Fruit fly (Drosophila melanogaster) whole organism, embryonic: ENCODE data around the gene CG14721.

Experiments used
- Atf-2 ChIP-seq: fragments of 200-800 bp; sonication (Bioruptor generic); optimal IDR thresholded peaks from 2 replicates; lab custom pipeline; 2016; ENCODE audit warnings: missing biosample characterization, missing genetic modification characterization
- CG11398 ChIP-seq: fragments of 200-800 bp; sonication (Bioruptor generic); optimal IDR thresholded peaks from 2 replicates; lab custom pipeline; 2016; ENCODE audit warnings: missing biosample characterization, missing genetic modification characterization
- CG11723 ChIP-seq: fragments of 200-800 bp; sonication (Bioruptor generic); optimal IDR thresholded peaks from 2 replicates; lab custom pipeline; 2017; ENCODE audit warnings: missing biosample characterization, mild to moderate bottlenecking, missing genetic modification characterization
- CG12219 ChIP-seq: fragments of 200-800 bp; sonication (Bioruptor generic); optimal IDR thresholded peaks from 3 replicates; lab custom pipeline; 2018; ENCODE audit warnings: missing biosample characterization, mild to moderate bottlenecking, missing genetic modification characterization
- CG14667 ChIP-seq: fragments of 200-800 bp; sonication (Bioruptor generic); IDR thresholded peaks from 2 replicates; pipeline ENCODE4 v1.3.6; 2022; ENCODE audit warnings: missing biosample characterization, missing genetic modification characterization
- CG15269 ChIP-seq: fragments of 200-800 bp; sonication (Bioruptor generic); optimal IDR thresholded peaks from 2 replicates; lab custom pipeline; 2018; ENCODE audit warnings: missing biosample characterization, mild to moderate bottlenecking, missing genetic modification characterization, moderate library complexity
- CG1602 ChIP-seq: fragments of 200-800 bp; sonication (Bioruptor generic); optimal IDR thresholded peaks from 3 replicates; lab custom pipeline; 2016; ENCODE audit warnings: missing biosample characterization, missing genetic modification characterization
- CG16863 ChIP-seq: fragments of 200-800 bp; sonication (Bioruptor generic); optimal IDR thresholded peaks from 3 replicates; lab custom pipeline; 2016; ENCODE audit warnings: missing biosample characterization, missing genetic modification characterization
- CG17385 ChIP-seq: fragments of 200-800 bp; sonication (Bioruptor generic); optimal IDR thresholded peaks from 3 replicates; lab custom pipeline; 2018; ENCODE audit warnings: missing biosample characterization, mild to moderate bottlenecking, missing genetic modification characterization
- CG18764 ChIP-seq: fragments of 200-800 bp; sonication (Bioruptor generic); optimal IDR thresholded peaks from 3 replicates; lab custom pipeline; 2016; ENCODE audit warnings: missing biosample characterization, missing genetic modification characterization
- CG2875 ChIP-seq: fragments of 200-800 bp; sonication (Bioruptor generic); optimal IDR thresholded peaks from 2 replicates; lab custom pipeline; 2017; ENCODE audit warnings: missing biosample characterization, mild to moderate bottlenecking, missing genetic modification characterization, missing genetic modification reagents
- CG31441 ChIP-seq: fragments of 200-800 bp; sonication (Bioruptor generic); IDR thresholded peaks from 2 replicates; pipeline ENCODE4 v1.3.6; 2022; ENCODE audit warnings: missing biosample characterization, missing genetic modification characterization
- CG3163 ChIP-seq: fragments of 200-800 bp; sonication (Bioruptor generic); optimal IDR thresholded peaks from 3 replicates; lab custom pipeline; 2016; ENCODE audit warnings: missing biosample characterization, missing genetic modification characterization
- CG4617 ChIP-seq: fragments of 200-800 bp; sonication (Bioruptor generic); optimal IDR thresholded peaks from 3 replicates; lab custom pipeline; 2016; ENCODE audit warnings: missing biosample characterization, missing genetic modification characterization, borderline replicate concordance
- CG6654 ChIP-seq: fragments of 200-800 bp; sonication (Bioruptor generic); optimal IDR thresholded peaks from 2 replicates; lab custom pipeline; 2017; ENCODE audit warnings: missing biosample characterization, mild to moderate bottlenecking, missing genetic modification characterization
- CG6791 ChIP-seq: fragments of 200-800 bp; sonication (Bioruptor generic); IDR thresholded peaks from 3 replicates; pipeline ENCODE4 v1.3.6; 2022; ENCODE audit warnings: missing biosample characterization, missing genetic modification characterization; ENCODE audit not compliant: partially characterized antibody
- CG7928 ChIP-seq: fragments of 200-800 bp; sonication (Bioruptor generic); optimal IDR thresholded peaks from 2 replicates; lab custom pipeline; 2017; ENCODE audit warnings: missing biosample characterization, mild to moderate bottlenecking, missing genetic modification characterization
- CG9215 ChIP-seq: fragments of 200-800 bp; sonication (Bioruptor generic); IDR thresholded peaks from 2 replicates; pipeline ENCODE4 v1.3.6; 2022; ENCODE audit warnings: missing biosample characterization, missing genetic modification characterization
- CG9727 ChIP-seq: fragments of 200-800 bp; sonication (Bioruptor generic); optimal IDR thresholded peaks from 3 replicates; lab custom pipeline; 2017; ENCODE audit warnings: missing biosample characterization, mild to moderate bottlenecking, missing genetic modification characterization
- D ChIP-seq, 2 experiments: fragments of 200-800 bp in 1 of 2; fragments of >200 bp in 1 of 2; sonication (Bioruptor generic) in 1 of 2; optimal IDR thresholded peaks; 2 replicates in 1 of 2; 3 replicates in 1 of 2; lab custom pipeline; 2017; ENCODE audit warnings: mild to moderate bottlenecking in 1 of 2, missing biosample characterization in 1 of 2, missing genetic modification characterization in 1 of 2, missing genetic modification reagents in 1 of 2
- D19A ChIP-seq: fragments of 200-800 bp; optimal IDR thresholded peaks from 3 replicates; lab custom pipeline; 2019; ENCODE audit warnings: missing biosample characterization, mild to moderate bottlenecking, missing genetic modification characterization, moderate library complexity
- Dref ChIP-seq: fragments of 200-800 bp; sonication (Bioruptor generic); IDR thresholded peaks from 2 replicates; pipeline ENCODE4 v1.3.6; 2022; ENCODE audit warnings: missing biosample characterization, missing genetic modification characterization
- MBD-R2 ChIP-seq: fragments of 200-800 bp; sonication (Bioruptor generic); IDR thresholded peaks from 2 replicates; pipeline ENCODE4 v1.3.6; 2022; ENCODE audit warnings: missing biosample characterization, missing genetic modification characterization
- Oaz ChIP-seq: fragments of 200-800 bp; sonication (Bioruptor generic); IDR thresholded peaks from 2 replicates; pipeline ENCODE4 v1.3.6; 2022; ENCODE audit warnings: missing biosample characterization, missing genetic modification characterization
- Ptx1 ChIP-seq: fragments of 200-800 bp; sonication (Bioruptor generic); IDR thresholded peaks from 2 replicates; pipeline ENCODE4 v1.3.6; 2022; ENCODE audit warnings: missing biosample characterization, missing genetic modification characterization
- Side ChIP-seq: fragments of 200-800 bp; sonication (Bioruptor generic); optimal IDR thresholded peaks from 2 replicates; lab custom pipeline; 2016; ENCODE audit warnings: missing biosample characterization, missing genetic modification characterization
- Sox100B ChIP-seq: fragments of 200-800 bp; sonication (Bioruptor generic); optimal IDR thresholded peaks from 3 replicates; lab custom pipeline; 2018; ENCODE audit warnings: missing biosample characterization, mild to moderate bottlenecking, missing genetic modification characterization
- Stat92E ChIP-seq, 3 experiments: fragments of >200 bp in 2 of 3; fragments of 200-800 bp in 1 of 3; sonication (Bioruptor generic) in 1 of 3; optimal IDR thresholded peaks; 2 replicates each; lab custom pipeline; 2017 to 2019; ENCODE audit warnings: missing biosample characterization in 3 of 3, missing genetic modification characterization in 3 of 3, mild to moderate bottlenecking in 1 of 3, moderate library complexity in 1 of 3
- Trl ChIP-seq, 3 experiments: fragments of >200 bp in 2 of 3; fragments of 200-800 bp in 1 of 3; sonication (Bioruptor generic) in 1 of 3; optimal IDR thresholded peaks; 2 replicates in 1 of 3; 3 replicates in 2 of 3; lab custom pipeline; 2016 to 2017; ENCODE audit warnings: missing biosample characterization in 1 of 3, missing genetic modification characterization in 1 of 3
- abd-A ChIP-seq: fragments of 200-800 bp; sonication (Bioruptor generic); optimal IDR thresholded peaks from 3 replicates; lab custom pipeline; 2019; ENCODE audit warnings: missing biosample characterization, mild to moderate bottlenecking, missing genetic modification characterization, moderate library complexity
- bigmax ChIP-seq: fragments of 200-800 bp; sonication (Bioruptor generic); optimal IDR thresholded peaks from 2 replicates; lab custom pipeline; 2018; ENCODE audit warnings: missing biosample characterization, mild to moderate bottlenecking, missing genetic modification characterization
- bowl ChIP-seq: fragments of 200-800 bp; sonication (Bioruptor generic); IDR thresholded peaks from 2 replicates; pipeline ENCODE4 v1.3.6; 2022; ENCODE audit warnings: missing biosample characterization, missing genetic modification characterization
- chn ChIP-seq: fragments of 200-800 bp; sonication (Bioruptor generic); optimal IDR thresholded peaks from 2 replicates; lab custom pipeline; 2016; ENCODE audit warnings: missing biosample characterization, missing genetic modification characterization
- cwo ChIP-seq: fragments of 200-800 bp; sonication (Bioruptor generic); optimal IDR thresholded peaks from 3 replicates; lab custom pipeline; 2017; ENCODE audit warnings: missing biosample characterization, missing genetic modification characterization, mild to moderate bottlenecking, moderate library complexity, missing genetic modification reagents
- dati ChIP-seq: fragments of 200-800 bp; sonication (Bioruptor generic); IDR thresholded peaks from 2 replicates; pipeline ENCODE4 v1.3.6; 2022; ENCODE audit warnings: missing biosample characterization, missing genetic modification characterization
- dmrt99B ChIP-seq: fragments of 200-800 bp; sonication (Bioruptor generic); optimal IDR thresholded peaks from 2 replicates; lab custom pipeline; 2018; ENCODE audit warnings: missing biosample characterization, mild to moderate bottlenecking, missing genetic modification characterization, moderate library complexity
- fd64A ChIP-seq: fragments of 200-800 bp; sonication (Bioruptor generic); optimal IDR thresholded peaks from 3 replicates; lab custom pipeline; 2018; ENCODE audit warnings: missing biosample characterization, mild to moderate bottlenecking, missing genetic modification characterization
- kay ChIP-seq: fragments of 200-800 bp; sonication (Bioruptor generic); optimal IDR thresholded peaks from 2 replicates; lab custom pipeline; 2016; ENCODE audit warnings: missing biosample characterization, missing genetic modification characterization
- lab ChIP-seq: fragments of 200-800 bp; sonication (Bioruptor generic); optimal IDR thresholded peaks from 3 replicates; lab custom pipeline; 2017; ENCODE audit warnings: missing biosample characterization, missing genetic modification characterization, mild to moderate bottlenecking, moderate library complexity, missing genetic modification reagents
- lilli ChIP-seq: fragments of 200-800 bp; sonication (Bioruptor generic); optimal IDR thresholded peaks from 3 replicates; lab custom pipeline; 2016; ENCODE audit warnings: missing biosample characterization, missing genetic modification characterization
- luna ChIP-seq: fragments of 200-800 bp; sonication (Bioruptor generic); optimal IDR thresholded peaks from 2 replicates; lab custom pipeline; 2016; ENCODE audit warnings: missing biosample characterization, missing genetic modification characterization
- mam ChIP-seq: fragments of 200-800 bp; sonication (Bioruptor generic); optimal IDR thresholded peaks from 3 replicates; lab custom pipeline; 2016; ENCODE audit warnings: missing biosample characterization, missing genetic modification characterization
- mirr ChIP-seq: fragments of 200-800 bp; sonication (Bioruptor generic); optimal IDR thresholded peaks from 3 replicates; lab custom pipeline; 2018; ENCODE audit warnings: missing biosample characterization, mild to moderate bottlenecking, missing genetic modification characterization
- org-1 ChIP-seq: fragments of 200-800 bp; sonication (Bioruptor generic); optimal IDR thresholded peaks from 2 replicates; lab custom pipeline; 2017; ENCODE audit warnings: missing biosample characterization, missing genetic modification characterization
- pnt ChIP-seq: fragments of 200-800 bp; sonication (Bioruptor generic); optimal IDR thresholded peaks from 3 replicates; lab custom pipeline; 2016; ENCODE audit warnings: missing biosample characterization, missing genetic modification characterization
- slbo ChIP-seq: fragments of 200-800 bp; sonication (Bioruptor generic); IDR thresholded peaks from 2 replicates; pipeline ENCODE4 v1.3.6; 2022; ENCODE audit warnings: missing biosample characterization, missing genetic modification characterization
- stwl ChIP-seq: fragments of 200-800 bp; sonication (Bioruptor generic); optimal IDR thresholded peaks from 3 replicates; lab custom pipeline; 2018; ENCODE audit warnings: missing biosample characterization, mild to moderate bottlenecking, missing genetic modification characterization, moderate library complexity
- tna ChIP-seq: fragments of 200-800 bp; sonication (Bioruptor generic); IDR thresholded peaks from 2 replicates; pipeline ENCODE4 v1.3.6; 2022; ENCODE audit warnings: missing biosample characterization, missing genetic modification characterization; ENCODE audit not compliant: partially characterized antibody
- wdn ChIP-seq: fragments of 200-800 bp; sonication (Bioruptor generic); IDR thresholded peaks from 2 replicates; pipeline ENCODE4 v1.3.6; 2022; ENCODE audit warnings: missing biosample characterization, missing genetic modification characterization
- yki ChIP-seq: fragments of >200 bp; optimal IDR thresholded peaks from 3 replicates; lab custom pipeline; 2018

The CG14721 gene

dm6 chr3R:11758507-11759184 lies 23.4 kb downstream of the CG14721 start (continued):
- TF ChIP-seq CG14667, result no peak
- no peak for TF ChIP-seq CG31441
- TF ChIP-seq CG6791 (GFP tag; lab: Robert Waterston, UW), result no peak
- TF ChIP-seq CG2875 (GFP tag; lab: Kevin White, UChicago), result no peak
- peak; percentile 53 for TF ChIP-seq abd-A
- no peak for TF ChIP-seq Oaz (GFP tag; lab: Robert Waterston, UW)
- no peak for TF ChIP-seq D19A (tag; lab: Kevin White, UChicago)
- TF ChIP-seq CG1602 (GFP tag; lab: Kevin White, UChicago), result no peak
- TF ChIP-seq mirr (GFP tag; lab: Kevin White, UChicago), result peak; percentile 54
- no peak for TF ChIP-seq CG9215 (GFP tag; lab: Robert Waterston, UW)
- peak; percentile 48 for TF ChIP-seq CG3163 (GFP tag; lab: Kevin White, UChicago)
- peak; percentile 25 for TF ChIP-seq CG9727
- peak; percentile 92 for TF ChIP-seq CG17385 (GFP tag; lab: Kevin White, UChicago)
- no peak for TF ChIP-seq luna (GFP tag; lab: Kevin White, UChicago)
- TF ChIP-seq dati (GFP tag; lab: Robert Waterston, UW), result no peak
- TF ChIP-seq CG18764 (GFP tag; lab: Kevin White, UChicago), result no peak
- TF ChIP-seq dmrt99B (tag; lab: Kevin White, UChicago), result no peak
- no peak for TF ChIP-seq CG16863 (GFP tag; lab: Kevin White, UChicago)
- TF ChIP-seq Stat92E (GFP tag; optimal IDR thresholded peaks at IDR 0.05; lab: Kevin White, UChicago), result no peak
- no peak for TF ChIP-seq pnt (GFP tag; lab: Kevin White, UChicago)
- no peak for TF ChIP-seq CG4617
- no peak for TF ChIP-seq bowl (GFP tag; lab: Robert Waterston, UW)
- no peak for TF ChIP-seq cwo (GFP tag; lab: Kevin White, UChicago)
- TF ChIP-seq CG6654 (GFP tag; lab: Kevin White, UChicago), result no peak
- no peak for TF ChIP-seq tna (GFP tag; lab: Robert Waterston, UW)
- TF ChIP-seq slbo (GFP tag; lab: Robert Waterston, UW), result no peak
- TF ChIP-seq CG15269 (tag; lab: Kevin White, UChicago), result no peak
- TF ChIP-seq D (optimal IDR thresholded peaks at IDR 0.05; lab: Kevin White, UChicago), result no peak
- TF ChIP-seq D (GFP tag; optimal IDR thresholded peaks at IDR 0.05; lab: Kevin White, UChicago), result no peak
- no peak for TF ChIP-seq wdn (GFP tag; lab: Robert Waterston, UW)
- peak; percentile 67 to 89 for TF ChIP-seq Trl (optimal IDR thresholded peaks at IDR 0.05; lab: Kevin White, UChicago)
- TF ChIP-seq Trl (GFP tag; optimal IDR thresholded peaks at IDR 0.05; lab: Kevin White, UChicago), result no peak
- no peak for TF ChIP-seq Dref (GFP tag; lab: Robert Waterston, UW)
- no peak for TF ChIP-seq mam (GFP tag; lab: Kevin White, UChicago)
- no peak for TF ChIP-seq MBD-R2
- no peak for TF ChIP-seq CG12219 (GFP tag; lab: Kevin White, UChicago)
- TF ChIP-seq chn (GFP tag; lab: Kevin White, UChicago), result no peak
- no peak for TF ChIP-seq org-1 (GFP tag; lab: Kevin White, UChicago)
- TF ChIP-seq kay (GFP tag; lab: Kevin White, UChicago), result no peak
- TF ChIP-seq stwl, result no peak
- no peak for TF ChIP-seq Sox100B (GFP tag; lab: Kevin White, UChicago)
- TF ChIP-seq lilli, result no peak
- TF ChIP-seq Side (GFP tag; lab: Kevin White, UChicago), result no peak
- peak; percentile 23 for TF ChIP-seq yki (lab: Kevin White, UChicago)
- no peak for TF ChIP-seq CG11723 (GFP tag; lab: Kevin White, UChicago)
- no peak for TF ChIP-seq Ptx1 (GFP tag; lab: Robert Waterston, UW)
- no peak for TF ChIP-seq fd64A
- no peak for TF ChIP-seq bigmax (GFP tag; lab: Kevin White, UChicago)
- no peak for TF ChIP-seq CG11398 (GFP tag; lab: Kevin White, UChicago)
- TF ChIP-seq Atf-2 (GFP tag; lab: Kevin White, UChicago), result no peak
- no peak for TF ChIP-seq CG7928 (GFP tag; lab: Kevin White, UChicago)
- TF ChIP-seq lab, result no peak
